Worm (Caenorhabditis elegans) whole organism, L4/young adult: Measurements from ENCODE around the gene K01A11.3.

ENCODE experiments used
- W03F9.2 ChIP-seq: fragments of 150-350 bp; optimal IDR thresholded peaks from 2 replicates; lab custom pipeline; 2014; ENCODE audit warnings: missing biosample characterization, missing genetic modification characterization
- dao-5 ChIP-seq: sonication (generic microtip); optimal IDR thresholded peaks from 2 replicates; lab custom pipeline; 2016; ENCODE audit warnings: missing genotype, missing genetic modification characterization, moderate library complexity, missing compliant biosample characterization
- him-1 ChIP-seq: sonication (generic microtip); optimal IDR thresholded peaks from 2 replicates; lab custom pipeline; 2016; ENCODE audit warnings: missing genotype, missing genetic modification reagents, missing genetic modification characterization, missing compliant biosample characterization

K01A11.3 gene

DNA sequence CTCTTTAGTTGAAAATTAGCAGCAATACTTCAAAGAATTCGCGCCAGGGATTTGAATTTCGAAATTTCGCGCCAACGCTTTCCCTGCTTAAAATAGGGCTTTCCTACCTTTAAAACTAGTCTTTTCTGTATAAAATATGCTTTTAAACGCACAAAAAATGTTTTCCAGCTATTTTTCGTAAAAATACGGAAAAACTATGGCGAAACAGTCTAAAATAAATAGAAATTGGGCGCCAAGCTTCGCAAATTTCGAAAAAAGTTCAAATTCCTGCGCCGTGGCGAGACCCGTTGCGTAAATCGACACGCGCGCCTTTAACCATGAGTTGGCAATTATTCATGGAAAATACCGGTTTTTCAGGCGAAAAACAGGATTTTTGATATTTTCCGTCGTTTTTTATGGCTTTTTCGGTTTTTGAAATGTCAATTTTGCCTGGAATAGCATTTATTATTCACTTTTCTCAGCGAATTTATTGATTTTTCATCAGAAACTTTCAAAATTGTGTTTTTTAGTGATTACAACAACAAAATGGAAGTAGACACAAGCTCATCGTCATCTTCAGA, 48.0 kb downstream of the K01A11.3 start, which contains the start of the genes npp-9 and F59A2.5:
TSS of gene npp-9 (minus strand) at position 126 of the 560 bp plus-strand sequence.
TSS of gene F59A2.5 (plus strand) at position 510 of the 560 bp plus-strand sequence.
- TF ChIP-seq W03F9.2 (tag; lab: Kevin White, UChicago): peak; percentile 52
- TF ChIP-seq dao-5 (tag; lab: Kevin White, UChicago): no peak
- no peak for TF ChIP-seq him-1 (tag; lab: Kevin White, UChicago)

DNA sequence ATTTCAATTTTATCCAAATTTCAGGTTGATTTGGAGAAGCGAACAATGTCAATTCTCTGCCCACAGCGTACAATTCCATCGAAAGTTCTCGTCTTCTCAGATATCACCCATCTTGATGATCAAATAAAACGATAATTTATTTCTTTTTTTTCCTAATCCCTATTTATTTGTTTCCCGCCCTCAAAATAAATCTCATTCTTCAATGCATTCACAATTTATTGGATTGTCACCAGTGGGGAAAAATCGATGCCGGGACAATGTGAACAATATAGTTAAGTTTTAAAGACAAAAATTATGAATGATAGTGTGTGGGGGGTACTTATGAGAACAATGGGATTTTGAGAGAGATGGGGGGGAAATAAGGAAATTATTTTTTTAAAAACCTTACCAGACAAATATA, 52.0 kb downstream of the K01A11.3 start:
- TF ChIP-seq W03F9.2 (tag; lab: Kevin White, UChicago): no peak
- TF ChIP-seq dao-5 (tag; lab: Kevin White, UChicago): no peak
- no peak for TF ChIP-seq him-1 (tag; lab: Kevin White, UChicago)

DNA sequence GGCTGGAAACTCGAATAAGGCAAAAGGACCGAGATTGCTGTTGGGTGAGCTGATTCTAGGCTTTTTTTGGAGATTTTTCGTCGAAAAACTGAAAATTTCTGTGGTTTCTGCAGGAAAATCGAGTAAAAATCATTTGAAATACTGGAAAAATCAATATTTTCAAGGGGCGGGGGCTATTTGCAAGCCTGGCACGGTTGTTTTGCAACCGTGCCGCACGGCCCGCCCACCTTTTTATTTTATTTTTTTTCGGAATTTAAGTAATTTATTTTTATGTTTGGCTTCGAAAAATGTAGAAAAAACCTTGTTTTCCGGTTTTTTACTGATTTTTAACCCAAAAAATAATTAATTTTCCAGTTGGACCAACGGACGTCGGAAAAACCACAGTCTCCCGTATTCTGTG, 53.9 kb downstream of the K01A11.3 start:
- no peak for TF ChIP-seq dao-5 (tag; lab: Kevin White, UChicago)
- TF ChIP-seq him-1 (tag; lab: Kevin White, UChicago): no peak
- peak; percentile 28 for TF ChIP-seq W03F9.2 (tag; lab: Kevin White, UChicago)

DNA sequence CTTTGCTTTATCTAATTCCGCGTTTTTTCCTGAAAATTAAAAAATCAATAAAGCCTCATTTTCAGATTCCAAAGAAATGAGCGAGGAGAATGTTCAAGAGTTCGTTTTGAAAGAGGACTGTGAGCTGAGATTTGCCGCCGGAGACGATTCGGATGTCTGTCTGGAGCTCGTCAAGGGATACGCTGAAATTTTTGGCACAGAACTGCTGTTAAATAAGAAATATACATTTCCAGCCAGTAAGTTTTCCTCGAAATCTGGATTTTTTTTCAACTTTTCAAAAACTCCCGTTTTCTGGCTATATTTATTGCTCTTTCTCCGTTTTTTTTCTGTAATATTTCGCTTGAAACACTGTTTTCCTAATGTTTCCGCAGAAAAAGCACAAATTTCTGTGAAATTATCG, 54.7 kb downstream of the K01A11.3 start, which contains the start of gene clpf-1:
TSS of gene clpf-1 (plus strand) at position 66 of the 400 bp plus-strand sequence.
- no peak for TF ChIP-seq him-1 (tag; lab: Kevin White, UChicago)
- no peak for TF ChIP-seq W03F9.2 (tag; lab: Kevin White, UChicago)
- no peak for TF ChIP-seq dao-5 (tag; lab: Kevin White, UChicago)
